Worm (Caenorhabditis elegans): ENCODE results near the gene C52G5.3.

DNA sequence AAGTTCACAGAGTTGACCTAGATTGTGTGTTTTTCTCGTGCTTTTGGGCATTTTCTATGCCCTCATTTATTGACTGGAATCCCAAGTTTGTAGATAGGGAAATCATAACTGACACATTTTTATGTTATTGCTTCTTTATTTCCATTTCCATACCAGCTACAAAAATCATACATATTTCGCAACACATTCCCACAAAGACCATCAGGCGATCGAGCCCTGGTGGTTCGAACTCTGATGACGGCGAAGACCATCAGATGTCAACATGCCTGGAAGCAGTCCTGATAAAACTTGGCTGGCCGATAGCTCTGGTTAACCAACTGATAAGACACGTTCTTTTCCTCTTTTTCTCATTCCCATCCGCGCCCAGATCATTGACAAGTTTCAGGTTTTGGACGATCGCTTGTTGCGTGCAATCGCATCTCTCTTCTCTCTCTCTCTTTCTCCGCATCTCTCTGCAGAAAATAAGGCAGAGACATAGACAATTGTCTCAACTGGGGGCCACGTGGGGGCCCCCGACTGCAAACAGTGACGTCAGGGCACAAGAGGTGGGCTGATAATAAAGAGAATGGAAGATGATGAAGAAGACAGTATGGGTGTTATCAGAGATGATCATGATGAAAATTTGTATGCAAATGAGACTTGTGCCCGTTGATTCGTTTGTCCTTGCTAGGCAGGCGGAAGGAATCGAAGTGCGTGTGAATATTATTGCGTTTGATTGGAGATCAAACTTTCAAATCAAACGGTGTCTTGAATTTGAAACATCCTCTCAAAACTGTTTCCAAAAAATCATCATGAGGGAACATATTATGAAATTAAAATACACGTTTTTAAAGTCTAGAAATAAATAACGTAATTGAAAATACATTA, 26.3 kb upstream of the C52G5.3 start:
- TF ChIP-seq W03F9.2 (tag; optimal IDR thresholded peaks at IDR 0.05) (no peak), him-1 (tag; optimal IDR thresholded peaks at IDR 0.05) (no peak), dao-5 (tag; optimal IDR thresholded peaks at IDR 0.05) (peak; percentile 48)
